Worm (Caenorhabditis elegans): ENCODE measurements around the gene F07B10.4.

ce11 chrV:11302698-11303097 is 39.8 kb upstream of the F07B10.4 start, which contains the start of gene srh-46:
- no peak for TF ChIP-seq tra-1 (GFP tag; IDR thresholded peaks at IDR 0.05)
- no peak for TF ChIP-seq T20F7.1 (GFP tag; optimal IDR thresholded peaks at IDR 0.05)
- TF ChIP-seq ama-1 (optimal IDR thresholded peaks at IDR 0.05): no peak
